Worm (Caenorhabditis elegans) whole organism, young adult: ENCODE data around the gene ZK899.2.

Source experiments
- F37B4.10 ChIP-seq: fragments of 200-800 bp; sonication (Bioruptor generic); IDR thresholded peaks from 2 replicates; pipeline ENCODE4 v1.3.6; 2022; ENCODE audit warnings: missing genetic modification characterization, missing compliant biosample characterization
- K12H6.12 ChIP-seq: fragments of 200-800 bp; sonication (Bioruptor generic); optimal IDR thresholded peaks from 2 replicates; lab custom pipeline; 2018; ENCODE audit warnings: mild to moderate bottlenecking, missing genetic modification characterization, missing compliant biosample characterization
- ama-1 ChIP-seq, 3 experiments: fragments of 150-350 bp in 1 of 3; sonication (generic microtip) in 2 of 3; optimal IDR thresholded peaks; 2 replicates each; lab custom pipeline; 2014 to 2018; ENCODE audit warnings: missing biosample characterization in 2 of 3, missing genetic modification characterization in 2 of 3, missing genetic modification reagents in 2 of 3
- fkh-3 ChIP-seq: sonication (generic microtip); optimal IDR thresholded peaks from 2 replicates; lab custom pipeline; 2016; ENCODE audit warnings: mild to moderate bottlenecking, missing genetic modification characterization, missing compliant biosample characterization
- lag-1 ChIP-seq: fragments of 200-800 bp; sonication (Bioruptor generic); IDR thresholded peaks from 2 replicates; pipeline ENCODE4 v1.3.6; 2022; ENCODE audit warnings: missing genetic modification reagents, missing genetic modification characterization, missing compliant biosample characterization
- lir-1 ChIP-seq: fragments of 200-800 bp; sonication (Bioruptor generic); conservative IDR thresholded peaks from 2 replicates; pipeline ENCODE4 v1.3.6; 2022; ENCODE audit warnings: missing genetic modification reagents, missing genetic modification characterization, missing compliant biosample characterization
- madf-6 ChIP-seq: fragments of 200-800 bp; sonication (Bioruptor generic); IDR thresholded peaks from 2 replicates; pipeline ENCODE4 v1.3.6; 2022; ENCODE audit warnings: missing genetic modification reagents, missing genetic modification characterization, missing compliant biosample characterization
- mel-28 ChIP-seq: sonication (generic microtip); optimal IDR thresholded peaks from 2 replicates; lab custom pipeline; 2016; ENCODE audit warnings: borderline replicate concordance, mild to moderate bottlenecking, missing genetic modification characterization, missing compliant biosample characterization
- nfya-2 ChIP-seq: fragments of 200-800 bp; sonication (Bioruptor generic); IDR thresholded peaks from 2 replicates; pipeline ENCODE4 v1.3.6; 2022; ENCODE audit warnings: missing genetic modification reagents, missing genetic modification characterization, missing compliant biosample characterization
- nhr-120 ChIP-seq: fragments of 200-800 bp; sonication (Bioruptor generic); IDR thresholded peaks from 2 replicates; pipeline ENCODE4 v1.3.6; 2022; ENCODE audit warnings: missing genetic modification characterization, missing compliant biosample characterization
- unc-62 ChIP-seq: fragments of 150-350 bp; optimal IDR thresholded peaks from 2 replicates; lab custom pipeline; 2014; ENCODE audit warnings: missing biosample characterization, missing genetic modification reagents, missing genetic modification characterization

DNA sequence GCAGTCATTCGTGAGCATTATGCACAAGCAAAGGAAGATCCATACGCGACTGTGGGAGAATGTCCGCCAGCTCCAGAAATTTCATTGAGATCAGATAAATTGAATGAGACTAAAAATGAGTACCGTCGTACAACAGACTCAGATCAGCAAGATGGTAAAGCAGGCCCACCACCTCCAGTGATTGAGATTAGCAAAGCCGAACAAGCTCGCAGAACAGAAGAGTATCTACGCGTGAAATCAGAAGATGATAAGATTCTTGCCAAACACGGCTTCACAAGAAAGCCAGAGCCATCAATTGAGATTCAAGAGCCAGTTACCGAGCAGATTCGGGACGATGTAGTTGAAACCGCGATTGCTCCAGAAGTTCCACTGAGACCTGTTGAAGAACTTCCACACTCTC lies 33.8 kb downstream of the ZK899.2 start:
- TF ChIP-seq lir-1 (GFP tag; lab: Robert Waterston, UW) = no peak
- no peak for TF ChIP-seq unc-62 (GFP tag; lab: Kevin White, UChicago)
- TF ChIP-seq nfya-2 = no peak
- no peak for TF ChIP-seq madf-6
- no peak for TF ChIP-seq ama-1 (optimal IDR thresholded peaks at IDR 0.05; lab: Kevin White, UChicago)
- TF ChIP-seq ama-1 (GFP tag; optimal IDR thresholded peaks at IDR 0.05; lab: Kevin White, UChicago) = no peak
- no peak for TF ChIP-seq K12H6.12
- no peak for TF ChIP-seq mel-28 (tag; lab: Kevin White, UChicago)
- TF ChIP-seq fkh-3 = no peak
- TF ChIP-seq F37B4.10 = no peak
- TF ChIP-seq nhr-120 = no peak
- no peak for TF ChIP-seq lag-1 (GFP tag; lab: Robert Waterston, UW)
